Worm (Caenorhabditis elegans) whole organism, early embryonic: ENCODE results near the gene Y54F10AM.6.
"Not testable (repeated sequence)": the region's sequence is repeated elsewhere in the genome, so short reads cannot be mapped to it uniquely, and the experiment has no call there.

Experiments
- B0310.2 ChIP-seq: sonication (generic microtip); optimal IDR thresholded peaks from 2 replicates; lab custom pipeline; 2016; ENCODE audit warnings: mild to moderate bottlenecking, missing genetic modification characterization, missing compliant biosample characterization
- F13C5.2 ChIP-seq: sonication (generic microtip); optimal IDR thresholded peaks from 2 replicates; lab custom pipeline; 2017; ENCODE audit warnings: mild to moderate bottlenecking, missing genetic modification characterization, inconsistent platforms, missing compliant biosample characterization
- aly-1 ChIP-seq: sonication (generic microtip); optimal IDR thresholded peaks from 2 replicates; lab custom pipeline; 2016; ENCODE audit warnings: missing genetic modification characterization, missing compliant biosample characterization
- ama-1 ChIP-seq: fragments of 150-350 bp; optimal IDR thresholded peaks from 2 replicates; lab custom pipeline; 2014
- ceh-13 ChIP-seq: fragments of 200-800 bp; sonication (Bioruptor generic); optimal IDR thresholded peaks from 2 replicates; lab custom pipeline; 2018; ENCODE audit warnings: mild to moderate bottlenecking, missing genetic modification characterization, missing compliant biosample characterization
- ets-7 ChIP-seq: sonication (generic microtip); optimal IDR thresholded peaks from 2 replicates; lab custom pipeline; 2016; ENCODE audit warnings: missing genotype, missing genetic modification characterization, missing compliant biosample characterization
- flt-1 ChIP-seq: fragments of 200-800 bp; sonication (Bioruptor generic); IDR thresholded peaks from 2 replicates; pipeline ENCODE4 v1.3.6; 2022; ENCODE audit warnings: missing genetic modification characterization, missing compliant biosample characterization
- hmg-4 ChIP-seq: fragments of 200-800 bp; sonication (Bioruptor generic); optimal IDR thresholded peaks from 2 replicates; lab custom pipeline; 2018; ENCODE audit warnings: mild to moderate bottlenecking, missing genetic modification characterization, missing compliant biosample characterization
- hnd-1 ChIP-seq: sonication (generic microtip); optimal IDR thresholded peaks from 2 replicates; lab custom pipeline; 2016; ENCODE audit warnings: missing genetic modification characterization, missing compliant biosample characterization
- pes-1 ChIP-seq: fragments of 200-800 bp; sonication (Bioruptor generic); IDR thresholded peaks from 2 replicates; pipeline ENCODE4 v1.3.6; 2022; ENCODE audit warnings: missing genetic modification reagents, missing genetic modification characterization, missing compliant biosample characterization
- scrt-1 ChIP-seq: fragments of 200-800 bp; sonication (Bioruptor generic); IDR thresholded peaks from 2 replicates; pipeline ENCODE4 v1.3.6; 2022; ENCODE audit warnings: missing genetic modification characterization, missing compliant biosample characterization
- tbx-11 ChIP-seq: fragments of 200-800 bp; sonication (Bioruptor generic); IDR thresholded peaks from 2 replicates; pipeline ENCODE4 v1.3.6; 2022; ENCODE audit warnings: missing genetic modification characterization, missing compliant biosample characterization

ce11 chrIII:2499275-2499674 is 9.3 kb upstream of the Y54F10AM.6 start:
- TF ChIP-seq hmg-4 (GFP tag; lab: Kevin White, UChicago); ama-1 (lab: Kevin White, UChicago); hnd-1; ets-7 (tag; lab: Kevin White, UChicago); ceh-13 (GFP tag; lab: Kevin White, UChicago); B0310.2; aly-1 (tag; lab: Kevin White, UChicago); F13C5.2: not testable (repeated sequence)
- TF ChIP-seq flt-1 (peak; percentile 97), pes-1 (GFP tag; lab: Robert Waterston, UW) (peak; percentile 89), scrt-1 (peak; percentile 72; the same call in 1 of the 2 replicates), tbx-11 (peak; percentile 73; the same call in 1 of the 2 replicates)
